Fruit fly (Drosophila melanogaster): ENCODE results near the gene Ldsdh1.

Gene Ldsdh1

dm6 chrX:8113386-8114279 is 32.2 kb upstream of the Ldsdh1 start:
- TF ChIP-seq CrebA (GFP tag; optimal IDR thresholded peaks at IDR 0.05; ENCODE audit: borderline replicate concordance) (no peak), br (GFP tag; optimal IDR thresholded peaks at IDR 0.05) (peak; percentile 47), h (GFP tag; optimal IDR thresholded peaks at IDR 0.05) (peak; percentile 46), dl (GFP tag; optimal IDR thresholded peaks at IDR 0.05; ENCODE audit: insufficient read depth in 1 of 2, partially characterized antibody in 2 of 2) (no peak), Dif (GFP tag; optimal IDR thresholded peaks at IDR 0.05; ENCODE audit: partially characterized antibody) (no peak), Rel (GFP tag; optimal IDR thresholded peaks at IDR 0.05) (no peak), Rel (tag; optimal IDR thresholded peaks at IDR 0.05) (peak; percentile 91), psq (GFP tag; optimal IDR thresholded peaks at IDR 0.05) (peak; percentile 36), HLH106 (tag; optimal IDR thresholded peaks at IDR 0.05) (peak; percentile 22), fru (GFP tag; optimal IDR thresholded peaks at IDR 0.05) (peak; percentile 42), Hnf4 (GFP tag; optimal IDR thresholded peaks at IDR 0.05) (peak; percentile 27), Sp1 (GFP tag; optimal IDR thresholded peaks at IDR 0.05) (no peak), foxo (GFP tag; optimal IDR thresholded peaks at IDR 0.05) (peak in 1 of 2 experiments; percentile 58), sv (GFP tag; optimal IDR thresholded peaks at IDR 0.05) (peak; percentile 29), N (GFP tag; optimal IDR thresholded peaks at IDR 0.05) (no peak), rgr (GFP tag; optimal IDR thresholded peaks at IDR 0.05) (peak; percentile 33), ey (GFP tag; optimal IDR thresholded peaks at IDR 0.05) (peak; percentile 17)

- TF ChIP-seq usp (GFP tag; optimal IDR thresholded peaks at IDR 0.05), result no peak
- TF ChIP-seq psq (GFP tag; optimal IDR thresholded peaks at IDR 0.05), result no peak
- TF ChIP-seq OdsH (GFP tag; optimal IDR thresholded peaks at IDR 0.05), result peak; percentile 20
- no peak for TF ChIP-seq lola (GFP tag; optimal IDR thresholded peaks at IDR 0.05)
- no peak for TF ChIP-seq sv (GFP tag; optimal IDR thresholded peaks at IDR 0.05)
- no peak for TF ChIP-seq Abd-B (GFP tag; optimal IDR thresholded peaks at IDR 0.05)
- peak; percentile 32 for TF ChIP-seq rgr (GFP tag; optimal IDR thresholded peaks at IDR 0.05)
- no peak for TF ChIP-seq Hnf4 (GFP tag; optimal IDR thresholded peaks at IDR 0.05)
- TF ChIP-seq Hr83 (GFP tag; optimal IDR thresholded peaks at IDR 0.05; ENCODE audit: poor library complexity, severe bottlenecking), result no peak
- TF ChIP-seq Dif (GFP tag; optimal IDR thresholded peaks at IDR 0.05; ENCODE audit: partially characterized antibody), result no peak
- peak; percentile 53 for TF ChIP-seq ey (GFP tag; optimal IDR thresholded peaks at IDR 0.05)
- peak; percentile 11 for TF ChIP-seq h (GFP tag; optimal IDR thresholded peaks at IDR 0.05)
- TF ChIP-seq Rel (GFP tag; optimal IDR thresholded peaks at IDR 0.05), result no peak
- no peak for TF ChIP-seq Rel (tag; optimal IDR thresholded peaks at IDR 0.05)
- no peak for TF ChIP-seq CrebA (GFP tag; optimal IDR thresholded peaks at IDR 0.05; ENCODE audit: borderline replicate concordance)
- TF ChIP-seq Sp1 (GFP tag; optimal IDR thresholded peaks at IDR 0.05), result peak; percentile 27
- TF ChIP-seq Dfd (GFP tag; optimal IDR thresholded peaks at IDR 0.05), result peak; percentile 40
- TF ChIP-seq GATAd (GFP tag; optimal IDR thresholded peaks at IDR 0.05), result no peak
- TF ChIP-seq N (GFP tag; optimal IDR thresholded peaks at IDR 0.05), result no peak
- no peak for TF ChIP-seq sage (GFP tag; optimal IDR thresholded peaks at IDR 0.05)
- TF ChIP-seq tai (GFP tag; optimal IDR thresholded peaks at IDR 0.05), result no peak
- peak in 1 of 2 experiments; percentile 58 for TF ChIP-seq foxo (GFP tag; optimal IDR thresholded peaks at IDR 0.05)
- TF ChIP-seq fru (GFP tag; optimal IDR thresholded peaks at IDR 0.05), result peak; percentile 62
These were observed 31.3 kb upstream of the Ldsdh1 start for dm6 chrX:8112715-8113114.

dm6 chrX:8110984-8111383 is 29.6 kb upstream of the Ldsdh1 start:
- TF ChIP-seq CG32264 (GFP tag; optimal IDR thresholded peaks at IDR 0.05) (no peak), Rel (GFP tag; optimal IDR thresholded peaks at IDR 0.05) (no peak), Rel (tag; optimal IDR thresholded peaks at IDR 0.05) (peak; percentile 62)

- TF ChIP-seq sage (GFP tag; optimal IDR thresholded peaks at IDR 0.05), result no peak
- no peak for TF ChIP-seq br (GFP tag; optimal IDR thresholded peaks at IDR 0.05)
- no peak for TF ChIP-seq pan (optimal IDR thresholded peaks at IDR 0.05)
- no peak for TF ChIP-seq Dif (GFP tag; optimal IDR thresholded peaks at IDR 0.05; ENCODE audit: partially characterized antibody)
- TF ChIP-seq Myc (optimal IDR thresholded peaks at IDR 0.05), result no peak
- no peak for TF ChIP-seq Rel (GFP tag; optimal IDR thresholded peaks at IDR 0.05)
- TF ChIP-seq Rel (tag; optimal IDR thresholded peaks at IDR 0.05), result no peak
- no peak for TF ChIP-seq Hr78 (GFP tag; optimal IDR thresholded peaks at IDR 0.05)
- no peak for TF ChIP-seq Mio (GFP tag; optimal IDR thresholded peaks at IDR 0.05)
- TF ChIP-seq rgr (GFP tag; optimal IDR thresholded peaks at IDR 0.05), result no peak
- no peak for TF ChIP-seq HLH106 (tag; optimal IDR thresholded peaks at IDR 0.05)
- TF ChIP-seq dmrt93B (GFP tag; optimal IDR thresholded peaks at IDR 0.05), result no peak
- no peak for TF ChIP-seq Hnf4 (GFP tag; optimal IDR thresholded peaks at IDR 0.05)
- no peak for TF ChIP-seq OdsH (GFP tag; optimal IDR thresholded peaks at IDR 0.05)
- no peak for TF ChIP-seq Vsx2 (GFP tag; optimal IDR thresholded peaks at IDR 0.05; ENCODE audit: partially characterized antibody)
- TF ChIP-seq CG32264 (GFP tag; optimal IDR thresholded peaks at IDR 0.05), result no peak
- no peak for TF ChIP-seq CG9705 (GFP tag; optimal IDR thresholded peaks at IDR 0.05)
- no peak for TF ChIP-seq fru (GFP tag; optimal IDR thresholded peaks at IDR 0.05)
These were observed 26.5 kb upstream of the Ldsdh1 start for dm6 chrX:8107936-8108335.
